Worm (Caenorhabditis elegans): ENCODE data around the gene T20B3.1.

T20B3.1 gene

DNA sequence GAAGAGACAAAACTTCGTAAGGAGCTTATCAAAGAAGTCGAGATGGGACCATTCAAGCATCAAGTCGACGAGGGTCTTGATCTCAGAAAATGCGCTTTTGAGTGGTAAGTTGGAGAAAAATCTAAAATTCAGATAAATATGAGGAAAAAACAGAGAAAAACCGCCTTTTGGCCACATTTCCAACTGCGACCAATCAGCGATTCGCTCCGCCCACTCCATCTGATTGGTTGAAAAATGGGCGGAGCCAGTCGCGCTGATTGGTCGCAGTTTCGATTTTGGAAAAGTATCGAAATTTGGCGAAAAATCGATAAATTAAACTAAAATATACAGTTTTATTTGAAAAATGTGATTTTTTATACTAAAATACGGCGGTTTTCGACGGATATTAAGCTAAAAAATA, 3.5 kb upstream of the T20B3.1 start:
- TF ChIP-seq unc-62 (GFP tag; optimal IDR thresholded peaks at IDR 0.05): no peak

DNA sequence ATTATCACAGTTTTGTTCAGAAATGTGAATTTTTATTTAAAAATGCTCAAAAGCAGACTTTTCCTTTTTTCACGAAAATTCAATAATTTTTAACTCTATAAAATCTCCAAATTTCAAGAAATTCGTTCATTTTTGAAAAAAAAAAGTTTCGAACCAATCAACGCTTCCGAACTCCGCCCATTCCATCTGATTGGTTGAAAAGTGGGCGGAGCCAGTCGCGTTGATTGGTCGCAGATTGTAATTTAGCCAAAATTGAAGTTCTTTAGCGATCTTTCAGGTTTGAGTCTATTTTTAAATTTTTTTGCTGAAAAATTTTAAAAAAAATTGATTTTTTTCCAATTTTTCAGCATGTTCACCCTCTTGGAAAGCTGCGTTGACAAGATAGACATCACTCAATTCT, 3.0 kb upstream of the T20B3.1 start:
- no peak for TF ChIP-seq unc-62 (GFP tag; optimal IDR thresholded peaks at IDR 0.05)

DNA sequence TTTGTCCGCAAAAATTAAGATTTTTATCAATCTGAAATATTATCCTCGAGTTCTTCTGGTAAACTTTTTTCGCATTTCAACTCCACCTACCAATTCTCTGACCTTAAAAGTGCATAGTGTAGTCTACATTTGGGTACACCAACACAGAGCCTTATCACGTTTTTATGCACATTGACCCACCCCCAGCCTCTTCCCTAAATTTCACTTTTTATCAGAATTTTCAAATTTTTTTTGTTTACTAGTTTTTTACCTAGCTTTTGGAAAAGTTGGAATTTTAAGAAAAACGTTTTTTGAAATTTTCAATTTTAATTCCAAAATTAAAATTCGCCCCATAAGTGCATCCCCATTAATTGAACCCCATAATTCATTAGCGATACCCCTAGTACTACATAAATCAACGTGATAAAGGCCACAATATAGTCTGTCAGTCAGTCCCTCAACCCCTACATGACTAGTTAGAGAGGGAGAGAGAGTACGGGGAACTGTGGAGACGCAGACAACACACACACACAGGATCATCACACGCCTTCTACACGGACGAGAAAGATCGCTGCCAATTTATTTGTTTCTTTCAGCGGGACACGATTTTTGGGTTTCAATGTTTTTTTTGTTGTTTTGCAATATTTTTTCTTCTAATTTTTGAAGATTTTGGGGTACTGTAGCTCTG, 687 bp upstream of the T20B3.1 start:
- no peak for TF ChIP-seq unc-62 (GFP tag; optimal IDR thresholded peaks at IDR 0.05)

DNA sequence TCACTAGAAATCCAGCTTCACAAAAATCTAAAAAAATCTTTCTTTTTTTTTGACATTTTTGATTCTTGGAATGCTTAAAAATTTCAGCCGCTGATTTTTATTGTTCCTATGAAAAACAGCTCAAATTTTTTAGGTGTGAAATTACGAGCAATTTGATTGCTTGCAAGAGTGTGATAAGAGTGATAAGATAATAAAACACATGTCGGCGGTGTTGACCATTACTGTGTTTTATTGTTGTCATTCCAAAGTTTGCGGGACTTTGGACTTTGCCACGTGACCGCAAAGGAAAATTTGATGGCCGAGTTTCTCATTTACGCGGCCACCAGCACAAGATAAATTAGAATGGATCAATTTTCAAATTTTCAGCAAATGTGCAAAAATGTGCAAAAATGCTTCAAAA, 1.3 kb downstream of the T20B3.1 start:
- no peak for TF ChIP-seq unc-62 (GFP tag; optimal IDR thresholded peaks at IDR 0.05)

DNA sequence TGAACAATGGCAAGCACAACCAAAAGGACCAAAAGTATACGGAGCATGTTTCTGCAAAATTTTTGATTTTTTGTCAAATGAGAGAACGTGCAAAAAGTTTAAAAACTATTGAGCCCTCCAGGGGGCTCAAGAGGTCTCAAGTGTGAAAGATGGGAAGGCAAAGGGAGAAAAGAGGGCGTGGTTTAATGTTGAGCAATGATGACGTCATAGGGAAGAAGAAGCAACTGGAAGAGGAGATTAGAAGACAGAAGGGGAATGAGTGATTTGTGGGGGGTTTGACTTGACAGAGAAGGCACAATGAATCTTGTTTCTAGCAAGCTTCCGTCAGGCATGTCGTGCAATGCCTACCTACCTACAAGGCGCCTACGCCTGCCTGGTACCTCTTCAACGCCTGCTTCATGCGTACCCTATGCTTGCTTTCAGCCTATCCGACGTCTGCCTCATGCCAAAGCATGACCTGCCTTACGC, 5.9 kb downstream of the T20B3.1 start, which contains the start of gene T20B3.14:
Gene T20B3.14, minus strand, starts transcription at position 51 of the 468 bp plus-strand sequence.
- TF ChIP-seq unc-62 (GFP tag; optimal IDR thresholded peaks at IDR 0.05): no peak

DNA sequence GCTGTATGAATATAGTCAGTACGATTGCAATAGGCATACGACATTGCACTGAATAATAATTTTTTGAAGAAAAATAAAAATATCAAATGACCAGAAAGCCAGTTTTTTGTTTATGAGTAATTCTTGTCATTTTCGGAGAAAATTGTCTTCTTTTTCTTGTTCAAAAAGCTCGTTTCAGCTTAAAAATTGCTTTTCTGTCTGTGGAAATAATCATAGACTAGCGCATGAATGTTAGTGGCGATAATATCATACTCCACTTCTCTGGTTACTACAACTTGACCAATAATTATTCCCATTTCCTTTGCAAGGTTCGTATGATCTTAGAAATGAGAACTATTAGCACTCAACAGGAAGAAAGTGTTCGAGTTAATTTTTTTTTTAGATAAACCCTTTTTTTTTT, 12.1 kb downstream of the T20B3.1 start, which contains the start of gene srh-216:
Gene srh-216, minus strand, starts transcription at position 101 of the 400 bp plus-strand sequence.
- TF ChIP-seq unc-62 (GFP tag; optimal IDR thresholded peaks at IDR 0.05): no peak

DNA sequence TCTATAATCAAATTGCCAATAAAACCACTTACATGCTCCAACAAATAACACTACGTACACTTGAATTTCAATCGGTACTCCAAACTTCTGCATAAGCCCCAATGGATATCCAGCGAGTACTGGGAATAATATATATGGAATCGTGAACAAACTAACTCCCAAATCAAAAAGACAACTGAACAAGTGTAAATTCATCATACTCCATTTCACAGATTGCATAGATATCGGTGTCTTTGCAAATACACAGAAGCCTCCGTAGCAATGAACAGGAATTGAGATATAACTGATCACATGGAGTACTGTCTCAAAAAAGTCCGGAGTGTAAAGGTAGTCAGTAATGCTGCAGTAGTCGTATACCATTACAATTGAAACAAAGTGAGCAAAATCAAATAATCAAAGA, 14.0 kb downstream of the T20B3.1 start, which contains the start of gene srh-214:
Gene srh-214, minus strand, starts transcription at position 360 of the 400 bp plus-strand sequence.
- no peak for TF ChIP-seq unc-62 (GFP tag; optimal IDR thresholded peaks at IDR 0.05)

DNA sequence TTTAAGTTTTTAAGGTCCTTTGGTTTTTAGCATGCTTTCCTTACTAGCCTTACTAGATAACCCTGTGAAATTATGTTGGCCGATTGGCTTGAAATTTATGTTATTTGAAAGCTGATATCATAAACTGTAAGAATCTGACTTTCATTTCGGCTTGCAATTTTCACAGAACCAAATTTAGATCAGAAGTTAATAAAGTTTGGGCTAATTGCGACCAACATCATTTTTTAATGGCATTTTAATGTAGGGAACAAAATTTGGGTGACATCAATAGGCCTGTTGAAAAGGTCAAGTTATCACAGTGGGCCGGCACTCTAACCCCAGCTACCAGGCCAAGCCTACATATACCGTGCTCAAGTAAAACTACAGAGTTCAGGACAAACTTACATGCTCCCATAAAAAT, 15.9 kb downstream of the T20B3.1 start:
- no peak for TF ChIP-seq unc-62 (GFP tag; optimal IDR thresholded peaks at IDR 0.05)

DNA sequence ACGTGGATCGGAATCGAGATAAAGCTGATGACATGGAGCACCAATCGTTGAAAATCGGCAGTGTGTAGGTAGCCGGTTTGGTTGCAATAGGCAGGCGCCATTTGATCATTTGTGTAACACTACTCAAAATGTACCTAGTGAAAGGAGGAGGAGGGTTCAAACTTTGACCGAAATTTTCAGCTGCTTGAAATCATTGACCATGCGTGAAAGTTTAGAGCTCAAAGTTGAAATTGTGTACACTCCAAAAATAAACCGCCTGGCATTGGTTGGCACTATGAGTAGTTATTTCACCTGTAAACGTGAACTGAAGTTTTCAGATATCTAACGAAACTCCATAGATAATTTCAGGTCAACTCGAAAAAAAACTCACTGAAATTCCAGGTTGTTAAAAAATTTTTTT, 16.6 kb downstream of the T20B3.1 start, which contains the start of gene srh-215:
Gene srh-215, minus strand, starts transcription at position 101 of the 400 bp plus-strand sequence.
- TF ChIP-seq unc-62 (GFP tag; optimal IDR thresholded peaks at IDR 0.05): no peak

DNA sequence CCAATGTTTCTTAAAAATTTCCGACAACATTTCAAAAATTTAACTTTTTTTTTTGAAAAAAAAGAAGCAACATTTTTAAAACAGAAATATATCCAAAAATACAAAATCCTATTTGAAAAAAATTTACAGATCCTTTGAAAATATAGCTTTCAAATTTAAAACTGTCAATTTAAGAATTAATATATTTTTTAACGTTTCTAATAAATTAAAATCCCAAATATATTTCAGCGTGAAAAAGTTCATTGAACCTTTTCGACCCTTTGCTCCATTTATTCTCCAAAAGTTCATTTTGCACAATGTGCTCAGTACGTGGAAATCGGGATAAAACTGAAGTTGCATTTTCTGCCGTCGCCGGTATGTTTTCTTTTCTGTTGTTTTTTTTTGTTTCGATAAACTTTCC, 17.5 kb downstream of the T20B3.1 start, which contains the start of gene phy-3:
Gene phy-3, plus strand, starts transcription at position 301 of the 400 bp plus-strand sequence.
- TF ChIP-seq unc-62 (GFP tag; optimal IDR thresholded peaks at IDR 0.05): no peak

DNA sequence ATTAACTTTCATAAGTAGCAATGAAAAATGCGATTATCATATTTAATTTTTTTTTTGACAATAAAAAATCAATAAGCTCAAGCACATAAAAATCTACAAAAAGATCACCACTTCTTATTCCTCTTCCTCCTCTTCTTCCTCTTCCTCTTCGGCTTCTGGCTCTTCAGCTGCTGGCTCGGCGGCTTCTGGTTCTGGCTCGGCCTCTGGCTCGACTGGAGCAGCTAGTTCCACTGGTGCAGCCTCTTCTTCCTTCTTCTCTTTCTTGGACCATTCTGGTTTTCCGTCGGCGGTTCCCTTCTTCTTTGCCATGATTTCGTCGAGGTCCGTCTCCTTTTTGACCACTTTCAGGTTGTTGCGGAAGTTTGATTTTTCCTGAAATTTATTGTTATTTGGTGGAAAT, 18.3 kb downstream of the T20B3.1 start:
- TF ChIP-seq unc-62 (GFP tag; optimal IDR thresholded peaks at IDR 0.05): no peak

DNA sequence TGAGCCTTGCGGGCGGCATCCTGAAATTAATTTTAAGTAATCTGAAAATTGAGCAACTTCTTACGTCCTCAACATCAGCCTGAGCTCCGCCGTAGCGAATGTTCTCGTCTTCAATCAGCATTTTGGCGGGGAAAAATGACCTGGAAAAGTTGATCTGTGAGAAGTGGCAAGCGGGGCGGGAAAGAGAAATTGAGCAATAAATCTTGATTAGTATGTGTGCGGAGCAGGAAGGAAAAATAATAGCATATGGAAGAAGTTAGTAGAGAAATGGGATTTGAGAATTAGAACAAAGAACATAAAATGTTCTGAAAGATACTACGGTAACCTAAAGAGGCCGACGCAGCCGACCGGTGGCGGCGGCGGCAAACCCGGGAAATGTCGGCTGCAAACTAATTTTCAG, 19.6 kb downstream of the T20B3.1 start, which contains the start of gene tni-3:
Gene tni-3, minus strand, starts transcription at position 140 of the 400 bp plus-strand sequence.
- no peak for TF ChIP-seq unc-62 (GFP tag; optimal IDR thresholded peaks at IDR 0.05)

DNA sequence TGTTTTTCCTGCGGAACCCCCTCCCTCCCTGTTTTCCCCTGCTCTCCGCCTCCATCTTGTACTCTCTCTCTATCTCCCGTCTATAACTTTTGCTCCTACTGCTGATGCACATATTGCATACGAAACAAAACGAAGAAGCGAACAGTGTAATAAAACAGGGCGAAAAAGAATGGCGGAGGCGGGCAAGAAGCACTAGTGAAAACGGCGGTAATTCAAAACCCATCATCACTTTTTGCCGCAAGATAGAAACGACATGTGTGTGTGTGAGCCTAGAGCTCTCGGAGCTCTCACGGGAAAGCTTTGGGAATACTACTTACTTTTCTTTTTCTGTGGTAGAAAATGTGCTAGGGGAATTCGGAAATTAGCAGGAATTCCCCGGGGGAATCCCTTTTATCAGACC, 20.7 kb downstream of the T20B3.1 start:
- TF ChIP-seq unc-62 (GFP tag; optimal IDR thresholded peaks at IDR 0.05): no peak

DNA sequence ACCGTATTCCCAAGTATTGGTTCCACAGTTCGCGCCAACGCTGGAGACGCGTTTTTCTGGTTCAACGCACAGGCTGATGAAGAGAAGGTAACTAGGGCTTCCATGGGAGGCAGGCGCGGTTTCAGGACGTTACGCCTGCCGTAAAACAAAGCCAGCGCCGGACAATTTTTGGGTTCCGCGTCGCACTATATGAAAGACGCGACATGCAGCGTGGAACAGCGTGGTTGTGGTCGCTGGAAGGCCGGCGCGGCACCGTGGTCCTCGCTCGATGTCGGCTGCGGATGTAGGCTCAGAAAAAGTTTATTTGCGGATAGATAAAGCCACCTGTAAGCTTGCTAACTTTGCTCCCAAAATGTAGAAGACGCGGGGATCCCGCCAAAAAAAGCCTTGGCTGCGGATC, 23.1 kb downstream of the T20B3.1 start:
- no peak for TF ChIP-seq unc-62 (GFP tag; optimal IDR thresholded peaks at IDR 0.05)

DNA sequence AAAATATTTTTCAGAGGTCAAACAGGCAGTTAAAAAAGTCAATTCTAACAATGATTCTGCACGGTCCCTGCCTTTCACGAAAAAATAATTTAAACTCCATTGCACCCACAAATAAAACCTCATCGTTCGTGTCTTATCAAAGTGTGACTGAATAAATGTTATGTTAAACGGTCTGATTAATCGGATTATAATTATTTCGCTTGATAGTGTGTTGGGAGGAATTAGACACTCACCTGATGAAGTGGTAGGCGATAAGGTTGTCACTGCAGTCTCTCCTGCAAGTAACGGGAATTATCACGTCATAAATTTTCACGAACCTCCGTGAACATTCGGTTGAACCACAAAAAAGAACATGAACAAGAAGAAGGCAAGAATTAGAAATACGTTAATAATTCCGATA, 24.9 kb downstream of the T20B3.1 start:
- TF ChIP-seq unc-62 (GFP tag; optimal IDR thresholded peaks at IDR 0.05): no peak

DNA sequence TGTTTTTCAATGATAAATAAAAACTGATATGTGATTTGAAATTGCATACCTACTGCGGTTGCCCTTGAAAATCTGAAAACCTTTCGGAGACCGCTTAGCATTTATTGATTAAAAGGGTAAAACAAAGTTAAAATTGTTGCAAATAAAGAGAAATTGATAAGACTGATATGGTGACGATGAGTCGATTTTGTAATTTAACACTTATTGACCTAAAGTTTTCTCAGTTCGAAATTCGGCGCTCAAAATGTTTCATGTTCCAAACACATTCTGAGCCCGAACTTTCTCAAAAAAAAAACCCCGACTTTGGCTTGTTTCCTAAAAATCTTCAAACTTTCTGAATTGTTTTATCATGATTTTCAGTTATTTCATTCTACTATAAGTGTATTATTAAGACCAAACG, 25.6 kb downstream of the T20B3.1 start, which contains the start of gene clec-40:
Gene clec-40, minus strand, starts transcription at position 101 of the 400 bp plus-strand sequence.
- TF ChIP-seq unc-62 (GFP tag; optimal IDR thresholded peaks at IDR 0.05): no peak

DNA sequence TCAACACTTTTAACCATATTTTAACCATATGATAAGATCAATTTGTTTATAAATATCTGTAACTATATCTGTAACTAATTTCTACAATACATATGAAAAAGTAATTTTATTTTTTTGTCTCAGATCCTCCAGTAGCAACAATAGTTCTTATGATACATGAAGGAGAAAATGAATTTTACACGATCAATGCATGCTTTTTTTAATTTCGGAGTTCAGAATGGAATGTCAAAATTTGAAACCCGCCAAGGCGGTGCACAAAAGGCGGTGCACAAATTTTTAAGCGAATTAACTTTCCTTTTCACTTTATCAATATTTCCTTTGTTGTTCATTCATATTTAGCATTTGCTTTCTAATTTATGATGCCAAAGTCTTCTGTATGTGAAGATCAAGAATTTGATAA, 27.6 kb downstream of the T20B3.1 start, which contains the start of gene clec-25:
Gene clec-25, plus strand, starts transcription at position 301 of the 400 bp plus-strand sequence.
- no peak for TF ChIP-seq unc-62 (GFP tag; optimal IDR thresholded peaks at IDR 0.05)

Data from whole organism, dauer.